Worm (Caenorhabditis elegans): ENCODE results near the gene T16G1.13.

T16G1.13 gene

DNA sequence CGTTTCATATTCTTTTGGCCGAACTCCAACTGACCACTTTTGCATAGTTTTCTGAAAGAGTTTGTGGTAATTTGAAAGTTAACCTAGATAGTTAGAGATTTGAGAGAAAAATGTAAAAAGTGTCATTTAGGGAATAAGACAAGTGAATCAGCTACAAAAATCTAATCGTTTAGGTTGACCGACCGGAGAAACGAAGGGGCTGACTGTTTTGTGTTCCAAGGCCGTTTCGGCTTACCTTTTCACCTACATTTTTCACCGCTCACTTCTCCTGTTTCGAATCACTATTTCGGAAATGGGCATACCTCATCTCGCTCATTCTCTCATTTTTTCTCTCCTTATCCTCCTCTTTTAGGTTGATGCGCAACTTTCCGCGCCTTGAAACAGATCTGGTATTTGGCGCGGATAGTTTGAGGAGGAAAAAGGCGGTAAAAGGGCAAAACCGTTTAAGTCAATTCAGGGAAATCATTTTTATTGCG lies 11.4 kb downstream of the T16G1.13 start, which contains the start of gene mpst-7:
Gene mpst-7 (minus strand): TSS at position 51 of the 476 bp plus-strand sequence.
- TF ChIP-seq bed-3 (GFP tag; optimal IDR thresholded peaks at IDR 0.05) (no peak), mep-1 (tag; optimal IDR thresholded peaks at IDR 0.05) (no peak), pha-4 (tag; optimal IDR thresholded peaks at IDR 0.05) (no peak), elt-1 (tag; optimal IDR thresholded peaks at IDR 0.05; ENCODE audit: borderline replicate concordance, insufficient read depth) (no peak)

DNA sequence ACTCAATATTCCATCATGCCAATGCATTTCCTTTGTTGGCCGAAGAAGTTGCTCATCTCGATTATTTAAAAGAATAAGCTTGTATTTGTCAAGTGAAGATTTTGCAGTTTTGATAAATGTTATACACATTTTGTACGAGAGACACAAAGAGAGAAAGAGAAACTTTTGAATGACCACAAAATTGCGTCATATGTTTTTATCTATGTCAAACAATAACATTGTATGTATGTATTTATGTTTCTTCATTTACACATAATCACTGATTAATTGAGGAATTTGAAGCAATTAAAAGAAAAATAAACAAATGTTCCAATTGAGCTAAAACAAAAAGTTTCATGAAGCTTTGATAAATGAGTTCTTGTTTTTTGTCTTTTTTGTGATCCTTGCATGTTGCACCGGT lies 13.5 kb downstream of the T16G1.13 start, which contains the start of gene hrg-9:
Gene hrg-9 (minus strand): TSS at position 152 of the 400 bp plus-strand sequence.
- peak; percentile 62 for TF ChIP-seq zip-8 (tag; optimal IDR thresholded peaks at IDR 0.05)
- TF ChIP-seq blmp-1 (tag; optimal IDR thresholded peaks at IDR 0.05), result no peak

DNA sequence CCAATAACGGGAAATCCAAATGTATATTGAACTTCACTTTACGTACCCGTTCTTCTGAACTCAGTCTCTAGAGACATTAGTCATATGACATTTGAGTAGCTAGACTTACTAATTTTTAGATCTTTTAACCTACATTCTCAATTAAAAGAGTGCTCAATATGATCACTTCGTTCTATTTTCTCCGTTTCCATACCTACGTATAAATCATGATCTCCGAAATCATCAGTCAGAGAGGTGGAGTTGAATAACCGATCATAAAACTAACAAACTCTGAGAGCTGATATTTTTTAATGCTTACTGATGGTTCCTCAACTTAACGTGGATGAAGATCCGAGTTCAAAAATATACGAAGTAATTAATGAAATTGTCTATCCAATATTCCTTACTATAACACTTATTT lies 14.4 kb downstream of the T16G1.13 start, which contains the start of gene srd-35:
Gene srd-35 (plus strand): TSS at position 301 of the 400 bp plus-strand sequence.
- no peak for TF ChIP-seq M03D4.4 (tag; optimal IDR thresholded peaks at IDR 0.05)
- TF ChIP-seq lin-32 (GFP tag; optimal IDR thresholded peaks at IDR 0.05), result no peak
- no peak for TF ChIP-seq mab-5 (tag; optimal IDR thresholded peaks at IDR 0.05)
- TF ChIP-seq nhr-12 (tag; optimal IDR thresholded peaks at IDR 0.05), result no peak
- no peak for TF ChIP-seq ces-1 (GFP tag; optimal IDR thresholded peaks at IDR 0.05)
- TF ChIP-seq snpc-4 (tag; optimal IDR thresholded peaks at IDR 0.05), result no peak
- no peak for TF ChIP-seq elt-1 (tag; optimal IDR thresholded peaks at IDR 0.05; ENCODE audit: borderline replicate concordance, insufficient read depth)
- TF ChIP-seq mep-1 (tag; optimal IDR thresholded peaks at IDR 0.05), result no peak
- TF ChIP-seq elt-3 (tag; optimal IDR thresholded peaks at IDR 0.05), result no peak
- no peak for TF ChIP-seq sptf-1 (tag; optimal IDR thresholded peaks at IDR 0.05)
- TF ChIP-seq unc-120 (tag; optimal IDR thresholded peaks at IDR 0.05; ENCODE audit: poor library complexity, severe bottlenecking), result no peak
- TF ChIP-seq lsy-2 (tag; optimal IDR thresholded peaks at IDR 0.05), result no peak
- TF ChIP-seq tbx-8 (GFP tag; optimal IDR thresholded peaks at IDR 0.05), result no peak
- TF ChIP-seq pha-4 (tag; optimal IDR thresholded peaks at IDR 0.05), result no peak
- no peak for TF ChIP-seq flh-1 (GFP tag; optimal IDR thresholded peaks at IDR 0.05)

- TF ChIP-seq ceh-39 (tag; optimal IDR thresholded peaks at IDR 0.05), result no peak
- TF ChIP-seq lsy-2 (tag; optimal IDR thresholded peaks at IDR 0.05), result no peak
- TF ChIP-seq elt-3 (tag; optimal IDR thresholded peaks at IDR 0.05), result no peak
- no peak for TF ChIP-seq M03D4.4 (tag; optimal IDR thresholded peaks at IDR 0.05)
- no peak for TF ChIP-seq nhr-237 (tag; optimal IDR thresholded peaks at IDR 0.05)
Measured at ce11 chrV:12967110-12967509, 17.4 kb downstream of the T16G1.13 start, which contains the start of gene R186.3. TSS of gene R186.3 (minus strand) at chrV:12967210.

- TF ChIP-seq ces-1 (GFP tag; optimal IDR thresholded peaks at IDR 0.05), result peak; percentile 63
- peak; percentile 21 for TF ChIP-seq lin-13 (tag; optimal IDR thresholded peaks at IDR 0.05)
- peak; percentile 23 for TF ChIP-seq nhr-237 (tag; optimal IDR thresholded peaks at IDR 0.05)
- peak; percentile 90 for TF ChIP-seq lsy-2 (tag; optimal IDR thresholded peaks at IDR 0.05)
- TF ChIP-seq sptf-1 (tag; optimal IDR thresholded peaks at IDR 0.05), result peak; percentile 15
- peak; percentile 51 for TF ChIP-seq unc-120 (tag; optimal IDR thresholded peaks at IDR 0.05; ENCODE audit: poor library complexity, severe bottlenecking)
- peak; percentile 20 for TF ChIP-seq mls-2 (tag; optimal IDR thresholded peaks at IDR 0.05)
Measured at ce11 chrV:12967925-12968327, 18.2 kb downstream of the T16G1.13 start, which contains the start of gene R186.8. TSS of gene R186.8 (minus strand) at chrV:12967982.

DNA sequence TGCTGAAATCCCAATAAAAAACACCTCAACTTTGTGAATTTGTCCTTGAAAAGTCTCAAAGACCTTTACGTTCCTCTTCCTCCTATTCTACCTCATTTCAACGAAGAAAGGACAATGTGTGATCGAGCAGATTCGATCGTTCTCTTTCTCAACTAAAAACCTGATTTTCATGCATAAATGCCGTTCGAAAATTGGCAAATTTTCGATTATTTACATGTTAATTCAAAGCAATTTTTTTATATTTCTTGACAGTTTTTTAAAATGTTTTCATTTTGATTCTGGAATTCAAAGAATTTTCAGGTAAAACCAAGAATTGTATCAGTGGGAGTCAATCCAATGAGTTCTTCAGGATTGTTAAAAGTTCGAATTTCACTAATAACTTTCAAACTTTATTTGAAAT lies 18.8 kb downstream of the T16G1.13 start, which contains the start of gene lin-46:
Gene lin-46 (plus strand): TSS at position 301 of the 400 bp plus-strand sequence.
- no peak for TF ChIP-seq nhr-76 (tag; optimal IDR thresholded peaks at IDR 0.05)
- TF ChIP-seq blmp-1 (tag; optimal IDR thresholded peaks at IDR 0.05), result no peak
- no peak for TF ChIP-seq zip-8 (tag; optimal IDR thresholded peaks at IDR 0.05)
- no peak for TF ChIP-seq ceh-39 (tag; optimal IDR thresholded peaks at IDR 0.05)
- TF ChIP-seq mls-2 (tag; optimal IDR thresholded peaks at IDR 0.05), result no peak
- TF ChIP-seq hlh-1 (tag; optimal IDR thresholded peaks at IDR 0.05), result no peak
- TF ChIP-seq sptf-1 (tag; optimal IDR thresholded peaks at IDR 0.05), result no peak
- TF ChIP-seq nhr-28 (tag; optimal IDR thresholded peaks at IDR 0.05), result no peak
- TF ChIP-seq ces-1 (GFP tag; optimal IDR thresholded peaks at IDR 0.05), result no peak
- no peak for TF ChIP-seq ceh-43 (GFP tag; optimal IDR thresholded peaks at IDR 0.05)
- no peak for TF ChIP-seq tbx-8 (GFP tag; optimal IDR thresholded peaks at IDR 0.05)
- TF ChIP-seq snpc-4 (tag; optimal IDR thresholded peaks at IDR 0.05), result no peak
